Worm (Caenorhabditis elegans): ENCODE data around the gene ZK688.12.
"Not testable (repeated sequence)": the region's sequence is repeated elsewhere in the genome, so short reads cannot be mapped to it uniquely, and the experiment has no call there.

Gene ZK688.12

ce11 chrIII:7913488-7913887, at the start of gene ZK688.12:
Gene ZK688.12 (minus strand): TSS chrIII:7913588.
- TF ChIP-seq dao-5 (tag; optimal IDR thresholded peaks at IDR 0.05): no peak
- TF ChIP-seq him-1 (tag; optimal IDR thresholded peaks at IDR 0.05): no peak
- TF ChIP-seq W03F9.2 (tag; optimal IDR thresholded peaks at IDR 0.05): no peak

DNA sequence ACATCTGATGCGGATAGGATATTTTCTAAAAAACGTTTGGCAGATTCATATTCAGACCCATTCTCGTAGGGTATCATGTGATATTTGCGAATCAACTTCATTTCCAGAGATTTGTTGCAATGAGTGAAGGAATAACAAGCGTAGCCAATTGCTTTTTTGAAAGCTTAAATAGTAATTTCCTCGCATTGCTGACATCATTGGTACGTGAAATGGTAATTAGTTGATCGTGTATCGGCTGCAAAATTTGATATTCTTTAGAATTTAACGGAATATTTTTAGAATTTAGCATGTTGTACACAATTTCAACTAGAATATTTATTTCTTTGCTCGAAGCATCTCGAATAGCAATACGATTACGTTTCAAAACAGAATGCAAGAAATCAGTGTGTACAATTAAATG, 49.3 kb upstream of the ZK688.12 start, which contains the start of gene F54H12.4:
Gene F54H12.4, minus strand, starts transcription at position 101 of the 400 bp plus-strand sequence.
- TF ChIP-seq dao-5, W03F9.2, him-1 (tag; optimal IDR thresholded peaks at IDR 0.05): not testable (repeated sequence)

- not testable (repeated sequence) for TF ChIP-seq dao-5, W03F9.2, him-1 (tag; optimal IDR thresholded peaks at IDR 0.05)
Observed at ce11 chrIII:7958922-7959609, 45.7 kb upstream of the ZK688.12 start, which contains the start of gene F54H12.10. Gene F54H12.10 (minus strand): TSS chrIII:7958972.

- TF ChIP-seq him-1 (tag; optimal IDR thresholded peaks at IDR 0.05): no peak
- no peak for TF ChIP-seq W03F9.2 (tag; optimal IDR thresholded peaks at IDR 0.05)
- TF ChIP-seq dao-5 (tag; optimal IDR thresholded peaks at IDR 0.05): no peak
Observed at ce11 chrIII:7958085-7958484, 44.7 kb upstream of the ZK688.12 start, which contains the start of gene C29E4.11. Gene C29E4.11 (minus strand): TSS chrIII:7958114.

DNA sequence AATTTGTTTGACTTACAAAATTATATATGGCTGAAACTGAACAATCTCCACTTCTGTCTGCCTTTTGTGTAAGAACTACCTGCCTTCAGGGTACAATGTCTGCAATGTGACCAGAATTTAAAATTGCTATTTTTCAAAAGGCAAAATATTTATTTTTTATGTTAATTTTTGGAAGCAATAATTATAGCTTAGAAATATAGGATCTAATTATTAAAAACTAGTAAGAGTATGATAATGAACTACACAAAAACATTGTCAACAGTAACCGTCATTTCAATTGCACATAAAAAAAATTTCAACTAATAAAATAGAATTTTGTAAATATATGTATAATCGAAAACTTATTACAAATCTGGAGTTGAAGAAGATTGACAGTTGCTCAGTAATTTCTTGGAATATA, 43.6 kb upstream of the ZK688.12 start, which contains the start of gene C29E4.9:
Gene C29E4.9, minus strand, starts transcription at position 101 of the 400 bp plus-strand sequence.
- no peak for TF ChIP-seq dao-5 (tag; optimal IDR thresholded peaks at IDR 0.05)
- no peak for TF ChIP-seq him-1 (tag; optimal IDR thresholded peaks at IDR 0.05)
- no peak for TF ChIP-seq W03F9.2 (tag; optimal IDR thresholded peaks at IDR 0.05)

- TF ChIP-seq him-1 (tag; optimal IDR thresholded peaks at IDR 0.05) (no peak), dao-5 (tag; optimal IDR thresholded peaks at IDR 0.05) (no peak), W03F9.2 (tag; optimal IDR thresholded peaks at IDR 0.05) (no peak)
Observed at ce11 chrIII:7953208-7953607, 39.8 kb upstream of the ZK688.12 start, which contains the start of gene let-754. Gene let-754 (minus strand): TSS chrIII:7953308.

- TF ChIP-seq W03F9.2 (tag; optimal IDR thresholded peaks at IDR 0.05) (no peak), him-1 (tag; optimal IDR thresholded peaks at IDR 0.05) (no peak), dao-5 (tag; optimal IDR thresholded peaks at IDR 0.05) (no peak)
Observed at ce11 chrIII:7952077-7952765, 38.8 kb upstream of the ZK688.12 start, which contains the start of gene C29E4.15. Gene C29E4.15 (plus strand): TSS chrIII:7952623.

ce11 chrIII:7950447-7950846, 37.1 kb upstream of the ZK688.12 start:
- TF ChIP-seq him-1 (tag; optimal IDR thresholded peaks at IDR 0.05) (no peak), W03F9.2 (tag; optimal IDR thresholded peaks at IDR 0.05) (no peak), dao-5 (tag; optimal IDR thresholded peaks at IDR 0.05) (no peak)

DNA sequence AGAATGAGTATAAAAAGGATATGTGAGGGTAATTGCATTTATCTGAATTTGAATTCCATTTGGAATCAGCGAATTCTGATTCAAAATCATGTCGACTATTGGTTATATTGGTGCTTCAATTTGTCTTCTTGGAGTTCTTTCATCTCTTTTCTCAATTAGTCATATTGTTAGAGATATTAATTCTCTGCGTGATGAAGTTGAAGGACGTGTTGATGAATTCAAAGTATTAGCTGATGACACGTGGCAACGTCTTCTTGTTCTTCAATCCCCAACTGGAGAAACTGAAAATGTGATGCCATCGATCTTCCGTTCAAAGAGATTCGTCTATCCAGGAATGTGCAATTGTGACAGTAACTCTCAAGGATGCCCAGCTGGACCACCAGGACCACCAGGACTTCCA, 35.4 kb upstream of the ZK688.12 start, which contains the start of gene col-90:
Gene col-90, plus strand, starts transcription at position 37 of the 400 bp plus-strand sequence.
- TF ChIP-seq dao-5 (tag; optimal IDR thresholded peaks at IDR 0.05): no peak
- TF ChIP-seq W03F9.2 (tag; optimal IDR thresholded peaks at IDR 0.05): no peak
- no peak for TF ChIP-seq him-1 (tag; optimal IDR thresholded peaks at IDR 0.05)

- TF ChIP-seq him-1 (tag; optimal IDR thresholded peaks at IDR 0.05) (no peak), dao-5 (tag; optimal IDR thresholded peaks at IDR 0.05) (no peak), W03F9.2 (tag; optimal IDR thresholded peaks at IDR 0.05) (no peak)
Observed at ce11 chrIII:7947677-7948076, 34.3 kb upstream of the ZK688.12 start.

- TF ChIP-seq dao-5 (tag; optimal IDR thresholded peaks at IDR 0.05): no peak
- TF ChIP-seq him-1 (tag; optimal IDR thresholded peaks at IDR 0.05): no peak
- no peak for TF ChIP-seq W03F9.2 (tag; optimal IDR thresholded peaks at IDR 0.05)
Observed at ce11 chrIII:7946968-7947491, 33.6 kb upstream of the ZK688.12 start, which contains the start of gene gsto-1. Gene gsto-1 (minus strand): TSS chrIII:7947018.

- no peak for TF ChIP-seq him-1 (tag; optimal IDR thresholded peaks at IDR 0.05)
- TF ChIP-seq dao-5 (tag; optimal IDR thresholded peaks at IDR 0.05): no peak
Observed at ce11 chrIII:7941417-7941816, 28.0 kb upstream of the ZK688.12 start, which contains the start of gene kle-2. Gene kle-2 (plus strand): TSS chrIII:7941717.

- TF ChIP-seq him-1 (tag; optimal IDR thresholded peaks at IDR 0.05) (no peak), dao-5 (tag; optimal IDR thresholded peaks at IDR 0.05) (no peak), W03F9.2 (tag; optimal IDR thresholded peaks at IDR 0.05) (no peak)
Observed at ce11 chrIII:7940819-7941218, 27.4 kb upstream of the ZK688.12 start, which contains the start of gene C29E4.12. Gene C29E4.12 (plus strand): TSS chrIII:7941151.

All from whole organism, L4/young adult.